Fruit fly (Drosophila melanogaster): ENCODE data around the gene CG14258.
A peak's percentile ranks its signal among the peaks of the same experiment; 100 is the strongest.

- peak; percentile 13 for TF ChIP-seq fd59A (GFP tag; optimal IDR thresholded peaks at IDR 0.05)
- peak; percentile 51 for TF ChIP-seq CG7368 (GFP tag; optimal IDR thresholded peaks at IDR 0.05)
- TF ChIP-seq CG16779 (tag; optimal IDR thresholded peaks at IDR 0.05) = peak; percentile 3
- no peak for TF ChIP-seq Gug (GFP tag; IDR thresholded peaks at IDR 0.05)
- TF ChIP-seq Hr38 (GFP tag; optimal IDR thresholded peaks at IDR 0.05) = no peak
- peak; percentile 72 for TF ChIP-seq CG34406 (GFP tag; optimal IDR thresholded peaks at IDR 0.05)
Measured at dm6 chr3R:27139963-27140362, 47.0 kb downstream of the CG14258 start.
